Fruit fly (Drosophila melanogaster) whole organism, wandering third instar larva: ENCODE results near the gene CG13895.

Source experiments
- Abd-B ChIP-seq: fragments of >200 bp; optimal IDR thresholded peaks from 2 replicates; lab custom pipeline; 2017; ENCODE audit warnings: missing biosample characterization, missing genetic modification characterization
- CG32264 ChIP-seq: fragments of 200-800 bp; sonication (Bioruptor generic); optimal IDR thresholded peaks from 2 replicates; lab custom pipeline; 2016; ENCODE audit warnings: missing biosample characterization, missing genetic modification characterization
- CG9705 ChIP-seq: fragments of 200-800 bp; sonication (Bioruptor generic); optimal IDR thresholded peaks from 2 replicates; lab custom pipeline; 2018; ENCODE audit warnings: missing biosample characterization, mild to moderate bottlenecking, missing genetic modification characterization
- CrebA ChIP-seq: fragments of 200-800 bp; sonication (Bioruptor generic); optimal IDR thresholded peaks from 2 replicates; lab custom pipeline; 2016; ENCODE audit warnings: missing biosample characterization, mild to moderate bottlenecking, missing genetic modification characterization, borderline replicate concordance
- Dfd ChIP-seq: fragments of >200 bp; optimal IDR thresholded peaks from 2 replicates; lab custom pipeline; 2017; ENCODE audit warnings: missing biosample characterization, missing genetic modification characterization
- Dif ChIP-seq: fragments of 200-275, 200-300 bp; sonication (Bioruptor generic); optimal IDR thresholded peaks from 2 replicates; lab custom pipeline; 2018; ENCODE audit warnings: missing biosample characterization, missing genetic modification characterization; ENCODE audit not compliant: partially characterized antibody
- GATAd ChIP-seq: sonication (Bioruptor generic); optimal IDR thresholded peaks from 2 replicates; lab custom pipeline; 2016; ENCODE audit warnings: missing biosample characterization, missing genetic modification characterization
- HLH106 ChIP-seq: fragments of 200-800 bp; optimal IDR thresholded peaks from 3 replicates; lab custom pipeline; 2019; ENCODE audit warnings: missing biosample characterization, mild to moderate bottlenecking, missing genetic modification characterization, moderate library complexity
- Hnf4 ChIP-seq: fragments of 200-800 bp; sonication (Bioruptor generic); optimal IDR thresholded peaks from 2 replicates; lab custom pipeline; 2016; ENCODE audit warnings: missing biosample characterization, mild to moderate bottlenecking, missing genetic modification characterization
- Hr78 ChIP-seq: fragments of >200 bp; optimal IDR thresholded peaks from 2 replicates; lab custom pipeline; 2017; ENCODE audit warnings: missing biosample characterization, missing genetic modification characterization
- Hr83 ChIP-seq: fragments of 200-300 bp; sonication (Bioruptor generic); optimal IDR thresholded peaks from 2 replicates; lab custom pipeline; 2016; ENCODE audit warnings: missing biosample characterization, mild to moderate bottlenecking, missing genetic modification characterization, moderate library complexity; ENCODE audit not compliant: poor library complexity, severe bottlenecking
- Jra ChIP-seq: sonication (Bioruptor generic); optimal IDR thresholded peaks from 2 replicates; lab custom pipeline; 2016; ENCODE audit warnings: missing biosample characterization, missing genetic modification characterization
- Mio ChIP-seq: sonication (Bioruptor generic); optimal IDR thresholded peaks from 2 replicates; lab custom pipeline; 2016; ENCODE audit warnings: missing biosample characterization, missing genetic modification characterization
- Myc ChIP-seq: fragments of >200 bp; optimal IDR thresholded peaks from 2 replicates; lab custom pipeline; 2017
- N ChIP-seq: fragments of >200 bp; optimal IDR thresholded peaks from 2 replicates; lab custom pipeline; 2018; ENCODE audit warnings: missing biosample characterization, missing external identifiers, missing genetic modification characterization
- OdsH ChIP-seq: fragments of 200-800 bp; sonication (Bioruptor generic); optimal IDR thresholded peaks from 2 replicates; lab custom pipeline; 2016; ENCODE audit warnings: missing biosample characterization, mild to moderate bottlenecking, missing genetic modification characterization
- Rel ChIP-seq, 2 experiments: fragments of 200-800 bp; sonication (Bioruptor generic) in 1 of 2; optimal IDR thresholded peaks; 2 replicates in 1 of 2; 3 replicates in 1 of 2; lab custom pipeline; 2016 to 2019; ENCODE audit warnings: mild to moderate bottlenecking in 2 of 2, missing biosample characterization in 2 of 2, missing genetic modification characterization in 2 of 2, moderate library complexity in 1 of 2
- Sp1 ChIP-seq: fragments of 200-800 bp; sonication (Bioruptor generic); optimal IDR thresholded peaks from 3 replicates; lab custom pipeline; 2019; ENCODE audit warnings: missing biosample characterization, mild to moderate bottlenecking, missing genetic modification characterization, moderate library complexity
- Vsx2 ChIP-seq: fragments of 200-300, 225-300 bp; sonication (Bioruptor generic); optimal IDR thresholded peaks from 2 replicates; lab custom pipeline; 2018; ENCODE audit warnings: missing biosample characterization, missing genetic modification characterization; ENCODE audit not compliant: partially characterized antibody
- br ChIP-seq: fragments of 200-800 bp; sonication (Bioruptor generic); optimal IDR thresholded peaks from 2 replicates; lab custom pipeline; 2016; ENCODE audit warnings: missing biosample characterization, missing genetic modification characterization
- brk ChIP-seq: fragments of 200-800 bp; sonication (Bioruptor generic); optimal IDR thresholded peaks from 2 replicates; lab custom pipeline; 2016; ENCODE audit warnings: missing biosample characterization, mild to moderate bottlenecking, missing genetic modification characterization
- dl ChIP-seq, 2 experiments: fragments of 175-275, 200-275 bp in 1 of 2; fragments of 200-275 bp in 1 of 2; sonication (Bioruptor generic); optimal IDR thresholded peaks; lab custom pipeline; 2018; ENCODE audit warnings: mild to moderate bottlenecking in 2 of 2, missing biosample characterization in 2 of 2, missing genetic modification characterization in 2 of 2, moderate library complexity in 2 of 2; ENCODE audit not compliant: partially characterized antibody in 2 of 2, insufficient read depth in 1 of 2
- dmrt93B ChIP-seq: fragments of 200-800 bp; sonication (Bioruptor generic); optimal IDR thresholded peaks from 2 replicates; lab custom pipeline; 2018; ENCODE audit warnings: missing biosample characterization, mild to moderate bottlenecking, missing genetic modification characterization
- dsf ChIP-seq: sonication (Bioruptor generic); optimal IDR thresholded peaks from 2 replicates; lab custom pipeline; 2016; ENCODE audit warnings: missing biosample characterization, missing genetic modification characterization, borderline replicate concordance
- ey ChIP-seq: fragments of 200-800 bp; sonication (Bioruptor generic); optimal IDR thresholded peaks from 2 replicates; lab custom pipeline; 2016; ENCODE audit warnings: missing biosample characterization, missing genetic modification characterization
- foxo ChIP-seq, 2 experiments: fragments of 200-800 bp; sonication (Bioruptor generic); optimal IDR thresholded peaks; 2 replicates in 1 of 2; 3 replicates in 1 of 2; lab custom pipeline; 2016 to 2017; ENCODE audit warnings: missing biosample characterization in 2 of 2, missing genetic modification characterization in 2 of 2
- fru ChIP-seq: fragments of 200-800 bp; sonication (Bioruptor generic); optimal IDR thresholded peaks from 3 replicates; lab custom pipeline; 2016; ENCODE audit warnings: missing biosample characterization, mild to moderate bottlenecking, missing genetic modification characterization
- h ChIP-seq: fragments of 200-800 bp; sonication (Bioruptor generic); optimal IDR thresholded peaks from 3 replicates; lab custom pipeline; 2016; ENCODE audit warnings: missing biosample characterization, mild to moderate bottlenecking, missing genetic modification characterization
- jim ChIP-seq: fragments of 175-275, 200-325 bp; sonication (Bioruptor generic); optimal IDR thresholded peaks from 2 replicates; lab custom pipeline; 2016; ENCODE audit warnings: missing biosample characterization, mild to moderate bottlenecking, missing genetic modification characterization
- lola ChIP-seq: fragments of >200 bp; optimal IDR thresholded peaks from 2 replicates; lab custom pipeline; 2017; ENCODE audit warnings: missing biosample characterization, missing genetic modification characterization
- pan ChIP-seq: fragments of >200 bp; optimal IDR thresholded peaks from 2 replicates; lab custom pipeline; 2017
- psq ChIP-seq: fragments of 200-800 bp; sonication (Bioruptor generic); optimal IDR thresholded peaks from 3 replicates; lab custom pipeline; 2017; ENCODE audit warnings: missing biosample characterization, mild to moderate bottlenecking, missing genetic modification characterization, moderate library complexity
- rgr ChIP-seq: fragments of 200-800 bp; sonication (Bioruptor generic); optimal IDR thresholded peaks from 3 replicates; lab custom pipeline; 2016; ENCODE audit warnings: missing biosample characterization, mild to moderate bottlenecking, missing genetic modification characterization
- sage ChIP-seq: fragments of 200-800 bp; sonication (Bioruptor generic); optimal IDR thresholded peaks from 2 replicates; lab custom pipeline; 2016; ENCODE audit warnings: missing biosample characterization, mild to moderate bottlenecking, missing genetic modification characterization
- sv ChIP-seq: fragments of 200-800 bp; sonication (Bioruptor generic); optimal IDR thresholded peaks from 3 replicates; lab custom pipeline; 2016; ENCODE audit warnings: missing biosample characterization, missing genetic modification characterization
- tai ChIP-seq: sonication (Bioruptor generic); optimal IDR thresholded peaks from 2 replicates; lab custom pipeline; 2016; ENCODE audit warnings: missing biosample characterization, missing genetic modification characterization
- usp ChIP-seq: fragments of >200 bp; optimal IDR thresholded peaks from 2 replicates; lab custom pipeline; 2017; ENCODE audit warnings: missing biosample characterization, missing genetic modification characterization
- woc ChIP-seq: sonication (Bioruptor generic); optimal IDR thresholded peaks from 2 replicates; lab custom pipeline; 2016; ENCODE audit warnings: missing biosample characterization, mild to moderate bottlenecking, missing genetic modification characterization

CG13895 gene

dm6 chr3L:700160-700917, 7.7 kb downstream of the CG13895 start:
- peak; percentile 29 for TF ChIP-seq HLH106 (tag; lab: Kevin White, UChicago)
- peak; percentile 35 for TF ChIP-seq sv (GFP tag; lab: Kevin White, UChicago)
- TF ChIP-seq foxo (GFP tag; optimal IDR thresholded peaks at IDR 0.05; lab: Kevin White, UChicago), result peak in 1 of 2 experiments; percentile 12
- TF ChIP-seq ey (GFP tag; lab: Kevin White, UChicago), result peak; percentile 12
- TF ChIP-seq rgr (GFP tag; lab: Kevin White, UChicago), result peak; percentile 12
- no peak for TF ChIP-seq N (GFP tag; lab: Kevin White, UChicago)
- TF ChIP-seq Hnf4 (GFP tag; lab: Kevin White, UChicago), result no peak

- TF ChIP-seq dsf (GFP tag; lab: Kevin White, UChicago), result no peak
- TF ChIP-seq dmrt93B (GFP tag; lab: Kevin White, UChicago), result peak; percentile 10
- no peak for TF ChIP-seq Dfd (GFP tag; lab: Kevin White, UChicago)
- peak; percentile 83 for TF ChIP-seq woc
- no peak for TF ChIP-seq Vsx2 (GFP tag; lab: Kevin White, UChicago)
- peak in 1 of 2 experiments; percentile 59 for TF ChIP-seq foxo (GFP tag; optimal IDR thresholded peaks at IDR 0.05; lab: Kevin White, UChicago)
- TF ChIP-seq pan (lab: Kevin White, UChicago), result no peak
- peak; percentile 55 for TF ChIP-seq h
- no peak for TF ChIP-seq tai (GFP tag; lab: Kevin White, UChicago)
- TF ChIP-seq CG32264 (GFP tag; lab: Kevin White, UChicago), result no peak
- no peak for TF ChIP-seq Rel (GFP tag; optimal IDR thresholded peaks at IDR 0.05; lab: Kevin White, UChicago)
- no peak for TF ChIP-seq Rel (tag; optimal IDR thresholded peaks at IDR 0.05; lab: Kevin White, UChicago)
- no peak for TF ChIP-seq brk (GFP tag; lab: Kevin White, UChicago)
- TF ChIP-seq CG9705 (GFP tag; lab: Kevin White, UChicago), result no peak
- TF ChIP-seq sage (GFP tag; lab: Kevin White, UChicago), result no peak
- TF ChIP-seq usp (GFP tag; lab: Kevin White, UChicago), result no peak
- no peak for TF ChIP-seq N (GFP tag; lab: Kevin White, UChicago)
- no peak for TF ChIP-seq jim (GFP tag; lab: Kevin White, UChicago)
- no peak for TF ChIP-seq lola (GFP tag; lab: Kevin White, UChicago)
- TF ChIP-seq dl (GFP tag; optimal IDR thresholded peaks at IDR 0.05; lab: Kevin White, UChicago; ENCODE audit: insufficient read depth in 1 of 2, partially characterized antibody in 2 of 2), result no peak
- no peak for TF ChIP-seq Dif (GFP tag; lab: Kevin White, UChicago)
- peak; percentile 47 for TF ChIP-seq br
- TF ChIP-seq Hr78 (GFP tag; lab: Kevin White, UChicago), result no peak
- no peak for TF ChIP-seq Abd-B
- no peak for TF ChIP-seq Hnf4 (GFP tag; lab: Kevin White, UChicago)
- TF ChIP-seq GATAd (GFP tag; lab: Kevin White, UChicago), result no peak
- peak; percentile 38 for TF ChIP-seq OdsH
- peak; percentile 35 for TF ChIP-seq ey (GFP tag; lab: Kevin White, UChicago)
- TF ChIP-seq fru (GFP tag; lab: Kevin White, UChicago), result peak; percentile 49
- peak; percentile 33 for TF ChIP-seq sv (GFP tag; lab: Kevin White, UChicago)
- peak; percentile 42 for TF ChIP-seq Sp1 (GFP tag; lab: Kevin White, UChicago)
- TF ChIP-seq psq (GFP tag; lab: Kevin White, UChicago), result peak; percentile 32
- no peak for TF ChIP-seq Hr83 (GFP tag; lab: Kevin White, UChicago)
- TF ChIP-seq Myc, result peak; percentile 94
- TF ChIP-seq HLH106 (tag; lab: Kevin White, UChicago), result peak; percentile 24
- TF ChIP-seq CrebA (GFP tag; lab: Kevin White, UChicago), result no peak
- no peak for TF ChIP-seq Jra (GFP tag; lab: Kevin White, UChicago)
- peak; percentile 20 for TF ChIP-seq rgr (GFP tag; lab: Kevin White, UChicago)
- no peak for TF ChIP-seq Mio (GFP tag; lab: Kevin White, UChicago)
Measured at dm6 chr3L:699368-700150, 8.4 kb downstream of the CG13895 start.
